Fruit fly (Drosophila melanogaster) whole organism, embryonic: ENCODE measurements around the gene Rpp14b.

Experiments
- CG10267 ChIP-seq: fragments of 200-800 bp; sonication (Bioruptor generic); optimal IDR thresholded peaks from 2 replicates; lab custom pipeline; 2018; ENCODE audit warnings: missing biosample characterization, mild to moderate bottlenecking, missing genetic modification characterization, moderate library complexity
- CG10462 ChIP-seq: fragments of 200-800 bp; sonication (Bioruptor generic); optimal IDR thresholded peaks from 2 replicates; lab custom pipeline; 2016; ENCODE audit warnings: missing biosample characterization, missing genetic modification characterization
- CG10543 ChIP-seq: fragments of 200-800 bp; sonication (Bioruptor generic); optimal IDR thresholded peaks from 3 replicates; lab custom pipeline; 2017; ENCODE audit warnings: missing biosample characterization, mild to moderate bottlenecking, missing genetic modification characterization, moderate library complexity
- CG11695 ChIP-seq: fragments of 200-800 bp; sonication (Bioruptor generic); IDR thresholded peaks from 3 replicates; pipeline ENCODE4 v1.3.6; 2022; ENCODE audit warnings: missing biosample characterization, missing genetic modification characterization
- CG12104 ChIP-seq: fragments of 200-800 bp; sonication (Bioruptor generic); optimal IDR thresholded peaks from 3 replicates; lab custom pipeline; 2016; ENCODE audit warnings: missing biosample characterization, missing genetic modification characterization
- CG14667 ChIP-seq: fragments of 200-800 bp; sonication (Bioruptor generic); IDR thresholded peaks from 2 replicates; pipeline ENCODE4 v1.3.6; 2022; ENCODE audit warnings: missing biosample characterization, missing genetic modification characterization
- CG17912 ChIP-seq: fragments of 200-800 bp; sonication (Bioruptor generic); optimal IDR thresholded peaks from 2 replicates; lab custom pipeline; 2018; ENCODE audit warnings: missing biosample characterization, mild to moderate bottlenecking, missing genetic modification characterization
- CG18476 ChIP-seq: fragments of 200-800 bp; sonication (Bioruptor generic); optimal IDR thresholded peaks from 2 replicates; lab custom pipeline; 2016; ENCODE audit warnings: missing biosample characterization, mild to moderate bottlenecking, missing genetic modification characterization
- CG2889 ChIP-seq: fragments of 200-800 bp; sonication (Bioruptor generic); IDR thresholded peaks from 3 replicates; pipeline ENCODE4 v1.3.6; 2022; ENCODE audit warnings: missing biosample characterization, missing genetic modification characterization
- CG31365 ChIP-seq: fragments of 200-800 bp; sonication (Bioruptor generic); optimal IDR thresholded peaks from 2 replicates; lab custom pipeline; 2018; ENCODE audit warnings: missing biosample characterization, mild to moderate bottlenecking, missing genetic modification characterization
- CG34224 ChIP-seq: fragments of 200-800 bp; sonication (Bioruptor generic); IDR thresholded peaks from 3 replicates; pipeline ENCODE4 v1.3.6; 2022; ENCODE audit warnings: missing biosample characterization, missing genetic modification characterization; ENCODE audit not compliant: partially characterized antibody
- CG34376 ChIP-seq: fragments of 200-800 bp; sonication (Bioruptor generic); optimal IDR thresholded peaks from 2 replicates; lab custom pipeline; 2018; ENCODE audit warnings: missing biosample characterization, mild to moderate bottlenecking, missing genetic modification characterization
- CG7372 ChIP-seq: fragments of 200-800 bp; sonication (Bioruptor generic); IDR thresholded peaks from 2 replicates; pipeline ENCODE4 v1.3.6; 2022; ENCODE audit warnings: missing biosample characterization, missing genetic modification characterization
- CG7745 ChIP-seq: fragments of 200-800 bp; sonication (Bioruptor generic); optimal IDR thresholded peaks from 2 replicates; lab custom pipeline; 2018; ENCODE audit warnings: missing biosample characterization, mild to moderate bottlenecking, missing genetic modification characterization, moderate library complexity
- CG7839 ChIP-seq: fragments of 200-800 bp; sonication (Bioruptor generic); optimal IDR thresholded peaks from 3 replicates; lab custom pipeline; 2018; ENCODE audit warnings: missing biosample characterization, mild to moderate bottlenecking, missing genetic modification characterization, moderate library complexity
- CG8290 ChIP-seq, 3 experiments: fragments of 200-800 bp; sonication (Bioruptor generic); optimal IDR thresholded peaks; 2 replicates each; lab custom pipeline; 2016 to 2019; ENCODE audit warnings: missing biosample characterization in 3 of 3, missing genetic modification characterization in 3 of 3, mild to moderate bottlenecking in 2 of 3, moderate library complexity in 1 of 3
- CG9437 ChIP-seq: fragments of 200-800 bp; sonication (Bioruptor generic); optimal IDR thresholded peaks from 2 replicates; lab custom pipeline; 2018; ENCODE audit warnings: missing biosample characterization, mild to moderate bottlenecking, missing genetic modification characterization
- CrebB ChIP-seq: fragments of 200-800 bp; sonication (Bioruptor generic); optimal IDR thresholded peaks from 3 replicates; lab custom pipeline; 2018; ENCODE audit warnings: missing biosample characterization, mild to moderate bottlenecking, missing genetic modification characterization
- D19A ChIP-seq: fragments of 200-800 bp; optimal IDR thresholded peaks from 3 replicates; lab custom pipeline; 2019; ENCODE audit warnings: missing biosample characterization, mild to moderate bottlenecking, missing genetic modification characterization, moderate library complexity
- Dbx ChIP-seq: fragments of 200-800 bp; sonication (Bioruptor generic); IDR thresholded peaks from 3 replicates; pipeline ENCODE4 v1.3.6; 2022; ENCODE audit warnings: missing biosample characterization, missing genetic modification characterization
- Drgx ChIP-seq: fragments of 200-800 bp; sonication (Bioruptor generic); IDR thresholded peaks from 2 replicates; pipeline ENCODE4 v1.3.6; 2022; ENCODE audit warnings: missing biosample characterization, missing genetic modification characterization
- E2f1 ChIP-seq: fragments of 200-800 bp; sonication (Bioruptor generic); IDR thresholded peaks from 2 replicates; pipeline ENCODE4 v1.3.6; 2022; ENCODE audit warnings: missing biosample characterization, missing genetic modification characterization
- Ets97D ChIP-seq: fragments of 200-800 bp; sonication (Bioruptor generic); optimal IDR thresholded peaks from 3 replicates; lab custom pipeline; 2016; ENCODE audit warnings: missing biosample characterization, missing genetic modification characterization
- H15 ChIP-seq: fragments of 200-800 bp; sonication (Bioruptor generic); IDR thresholded peaks from 3 replicates; pipeline ENCODE4 v1.3.6; 2022; ENCODE audit warnings: missing biosample characterization, missing genetic modification characterization
- Mad ChIP-seq: fragments of 200-800 bp; sonication (Bioruptor generic); optimal IDR thresholded peaks from 2 replicates; lab custom pipeline; 2016; ENCODE audit warnings: missing biosample characterization, missing genetic modification characterization
- Mes4 ChIP-seq: fragments of 200-800 bp; sonication (Bioruptor generic); optimal IDR thresholded peaks from 2 replicates; lab custom pipeline; 2016; ENCODE audit warnings: missing biosample characterization, missing genetic modification characterization
- Myb ChIP-seq: fragments of 200-800 bp; sonication (Bioruptor generic); optimal IDR thresholded peaks from 2 replicates; lab custom pipeline; 2016; ENCODE audit warnings: missing biosample characterization, missing genetic modification characterization
- Nf-YC ChIP-seq: fragments of 200-800 bp; optimal IDR thresholded peaks from 3 replicates; lab custom pipeline; 2019; ENCODE audit warnings: missing biosample characterization, mild to moderate bottlenecking, missing genetic modification characterization, moderate library complexity
- NfI ChIP-seq: fragments of 200-800 bp; sonication (Bioruptor generic); optimal IDR thresholded peaks from 3 replicates; lab custom pipeline; 2018; ENCODE audit warnings: missing biosample characterization, mild to moderate bottlenecking, missing genetic modification characterization, moderate library complexity
- Oli ChIP-seq: fragments of 200-800 bp; sonication (Bioruptor generic); optimal IDR thresholded peaks from 2 replicates; lab custom pipeline; 2018; ENCODE audit warnings: missing biosample characterization, mild to moderate bottlenecking, missing genetic modification characterization, moderate library complexity
- Sox100B ChIP-seq: fragments of 200-800 bp; sonication (Bioruptor generic); optimal IDR thresholded peaks from 3 replicates; lab custom pipeline; 2018; ENCODE audit warnings: missing biosample characterization, mild to moderate bottlenecking, missing genetic modification characterization
- Ssrp ChIP-seq: fragments of 200-800 bp; sonication (Bioruptor generic); optimal IDR thresholded peaks from 2 replicates; lab custom pipeline; 2018; ENCODE audit warnings: missing biosample characterization, mild to moderate bottlenecking, missing genetic modification characterization, moderate library complexity
- Trl ChIP-seq, 3 experiments: fragments of >200 bp in 2 of 3; fragments of 200-800 bp in 1 of 3; sonication (Bioruptor generic) in 1 of 3; optimal IDR thresholded peaks; 2 replicates in 1 of 3; 3 replicates in 2 of 3; lab custom pipeline; 2016 to 2017; ENCODE audit warnings: missing biosample characterization in 1 of 3, missing genetic modification characterization in 1 of 3
- aop ChIP-seq: fragments of 200-800 bp; sonication (Bioruptor generic); IDR thresholded peaks from 2 replicates; pipeline ENCODE4 v1.3.6; 2022; ENCODE audit warnings: missing biosample characterization, missing genetic modification characterization
- ci ChIP-seq: fragments of 200-800 bp; sonication (Bioruptor generic); IDR thresholded peaks from 3 replicates; pipeline ENCODE4 v1.3.6; 2022; ENCODE audit warnings: missing biosample characterization, missing genetic modification characterization
- corto ChIP-seq: fragments of 200-800 bp; sonication (Bioruptor generic); optimal IDR thresholded peaks from 2 replicates; lab custom pipeline; 2016; ENCODE audit warnings: missing biosample characterization, mild to moderate bottlenecking, missing genetic modification characterization, moderate library complexity
- dmrt99B ChIP-seq: fragments of 200-800 bp; sonication (Bioruptor generic); optimal IDR thresholded peaks from 2 replicates; lab custom pipeline; 2018; ENCODE audit warnings: missing biosample characterization, mild to moderate bottlenecking, missing genetic modification characterization, moderate library complexity
- fd102C ChIP-seq: fragments of 200-800 bp; sonication (Bioruptor generic); optimal IDR thresholded peaks from 2 replicates; lab custom pipeline; 2018; ENCODE audit warnings: missing biosample characterization, mild to moderate bottlenecking, missing genetic modification characterization, moderate library complexity
- fru ChIP-seq: fragments of >200 bp; optimal IDR thresholded peaks from 2 replicates; lab custom pipeline; 2017
- h ChIP-seq: fragments of >200 bp; optimal IDR thresholded peaks from 2 replicates; lab custom pipeline; 2017
- hkb ChIP-seq, 2 experiments: fragments of 200-800 bp in 1 of 2; fragments of >200 bp in 1 of 2; sonication (Bioruptor generic) in 1 of 2; IDR thresholded peaks in 1 of 2; optimal IDR thresholded peaks in 1 of 2; 2 replicates each; pipeline versions ENCODE4 v1.3.6 to Lab custom; 2017 to 2022; ENCODE audit warnings: missing biosample characterization in 1 of 2, missing genetic modification characterization in 1 of 2
- oc ChIP-seq: fragments of 200-800 bp; sonication (Bioruptor generic); optimal IDR thresholded peaks from 2 replicates; lab custom pipeline; 2018; ENCODE audit warnings: missing biosample characterization, mild to moderate bottlenecking, missing genetic modification characterization, moderate library complexity
- odd ChIP-seq: fragments of 200-800 bp; sonication (Bioruptor generic); optimal IDR thresholded peaks from 2 replicates; lab custom pipeline; 2017; ENCODE audit warnings: missing biosample characterization, mild to moderate bottlenecking, missing genetic modification characterization
- peb ChIP-seq: fragments of 200-800 bp; sonication (Bioruptor generic); IDR thresholded peaks from 2 replicates; pipeline ENCODE4 v1.3.6; 2022; ENCODE audit warnings: missing biosample characterization, missing genetic modification characterization
- salm ChIP-seq: fragments of 200-800 bp; sonication (Bioruptor generic); optimal IDR thresholded peaks from 2 replicates; lab custom pipeline; 2018; ENCODE audit warnings: missing biosample characterization, mild to moderate bottlenecking, missing genetic modification characterization
- sim ChIP-seq: fragments of 200-800 bp; sonication (Bioruptor generic); IDR thresholded peaks from 2 replicates; pipeline ENCODE4 v1.3.6; 2022; ENCODE audit warnings: missing biosample characterization, missing genetic modification characterization
- so ChIP-seq: fragments of 200-800 bp; sonication (Bioruptor generic); IDR thresholded peaks from 3 replicates; pipeline ENCODE4 v1.3.6; 2022; ENCODE audit warnings: missing biosample characterization, missing genetic modification characterization
- stwl ChIP-seq: fragments of 200-800 bp; sonication (Bioruptor generic); optimal IDR thresholded peaks from 3 replicates; lab custom pipeline; 2018; ENCODE audit warnings: missing biosample characterization, mild to moderate bottlenecking, missing genetic modification characterization, moderate library complexity
- vnd ChIP-seq: fragments of 200-800 bp; sonication (Bioruptor generic); IDR thresholded peaks from 3 replicates; pipeline ENCODE4 v1.3.6; 2022; ENCODE audit warnings: missing biosample characterization, missing genetic modification characterization; ENCODE audit not compliant: partially characterized antibody
- zen2 ChIP-seq: fragments of 200-800 bp; sonication (Bioruptor generic); IDR thresholded peaks from 3 replicates; pipeline ENCODE4 v1.3.6; 2022; ENCODE audit warnings: missing biosample characterization, missing genetic modification characterization; ENCODE audit not compliant: partially characterized antibody

Gene Rpp14b

dm6 chr3R:30061154-30061482, 5.4 kb downstream of the Rpp14b start (continued):
- no peak for TF ChIP-seq hkb (optimal IDR thresholded peaks at IDR 0.05; lab: Kevin White, UChicago)
- TF ChIP-seq hkb (GFP tag; IDR thresholded peaks at IDR 0.05; lab: Robert Waterston, UW), result peak; percentile 96
- peak; percentile 91 for TF ChIP-seq Sox100B (GFP tag; lab: Kevin White, UChicago)
- peak; percentile 97 for TF ChIP-seq ci (GFP tag; lab: Robert Waterston, UW)
- TF ChIP-seq CG34376 (GFP tag; lab: Kevin White, UChicago), result peak; percentile 37
- peak; percentile 60 for TF ChIP-seq Myb (GFP tag; lab: Kevin White, UChicago)
- no peak for TF ChIP-seq fd102C (GFP tag; lab: Kevin White, UChicago)
- TF ChIP-seq Dbx (GFP tag; lab: Robert Waterston, UW), result peak; percentile 64; the same call in 1 of the 3 replicates
- TF ChIP-seq vnd, result no peak
- TF ChIP-seq CG10543 (GFP tag; lab: Kevin White, UChicago), result peak; percentile 59
- TF ChIP-seq Nf-YC (tag; lab: Kevin White, UChicago), result peak; percentile 67
- TF ChIP-seq Trl (optimal IDR thresholded peaks at IDR 0.05; lab: Kevin White, UChicago), result peak in 1 of 2 experiments; percentile 1
- peak; percentile 92 for TF ChIP-seq Trl (GFP tag; optimal IDR thresholded peaks at IDR 0.05; lab: Kevin White, UChicago)
- peak; percentile 46 for TF ChIP-seq CG9437 (GFP tag; lab: Kevin White, UChicago)
- TF ChIP-seq corto (GFP tag; lab: Kevin White, UChicago), result peak; percentile 55
- TF ChIP-seq stwl (tag; lab: Kevin White, UChicago), result peak; percentile 20
- peak; percentile 72 for TF ChIP-seq Ssrp (tag; lab: Kevin White, UChicago)
- peak; percentile 95 for TF ChIP-seq dmrt99B (tag; lab: Kevin White, UChicago)
- peak; percentile 85 for TF ChIP-seq CG8290 (GFP tag; optimal IDR thresholded peaks at IDR 0.05; lab: Kevin White, UChicago)
- TF ChIP-seq CG8290 (tag; optimal IDR thresholded peaks at IDR 0.05; lab: Kevin White, UChicago), result peak in 1 of 2 experiments; percentile 77
- peak; percentile 72; the same call in 1 of the 2 replicates for TF ChIP-seq sim (GFP tag; lab: Robert Waterston, UW)
- peak; percentile 2 for TF ChIP-seq odd (GFP tag; lab: Kevin White, UChicago)
- TF ChIP-seq CG10267 (tag; lab: Kevin White, UChicago), result peak; percentile 87
- TF ChIP-seq so (GFP tag; lab: Robert Waterston, UW), result peak; percentile 93
- TF ChIP-seq salm (tag; lab: Kevin White, UChicago), result peak; percentile 79
- peak; percentile 52 for TF ChIP-seq NfI (GFP tag; lab: Kevin White, UChicago)
- TF ChIP-seq Drgx (GFP tag; lab: Robert Waterston, UW), result peak; percentile 91
- TF ChIP-seq CG17912 (GFP tag; lab: Kevin White, UChicago), result no peak
- peak; percentile 50 for TF ChIP-seq Mad (GFP tag; lab: Kevin White, UChicago)
- TF ChIP-seq h (lab: Kevin White, UChicago), result no peak
- peak; percentile 90 for TF ChIP-seq D19A
- peak; percentile 92 for TF ChIP-seq E2f1 (GFP tag; lab: Robert Waterston, UW)
- TF ChIP-seq Ets97D (GFP tag; lab: Kevin White, UChicago), result peak; percentile 69
- peak; percentile 73 for TF ChIP-seq aop (GFP tag; lab: Robert Waterston, UW)
- TF ChIP-seq zen2, result no peak
- TF ChIP-seq CG2889 (GFP tag; lab: Robert Waterston, UW), result peak; percentile 79; the same call in 2 of the 3 replicates
- no peak for TF ChIP-seq CG34224 (GFP tag; lab: Robert Waterston, UW)
- no peak for TF ChIP-seq CG7745 (tag; lab: Kevin White, UChicago)
- peak; percentile 89 for TF ChIP-seq H15 (GFP tag; lab: Robert Waterston, UW)
- peak; percentile 63 for TF ChIP-seq CG31365 (tag; lab: Kevin White, UChicago)
- peak; percentile 76 for TF ChIP-seq CG7372 (GFP tag; lab: Robert Waterston, UW)
- TF ChIP-seq fru, result no peak
- peak; percentile 64 for TF ChIP-seq Mes4 (GFP tag; lab: Kevin White, UChicago)
- no peak for TF ChIP-seq CrebB
- TF ChIP-seq oc (tag; lab: Kevin White, UChicago), result peak; percentile 83
- TF ChIP-seq peb (GFP tag; lab: Robert Waterston, UW), result peak; percentile 87
- TF ChIP-seq CG14667, result peak; percentile 88
- TF ChIP-seq Oli, result peak; percentile 73
- TF ChIP-seq CG11695 (GFP tag; lab: Robert Waterston, UW), result peak; percentile 86
- TF ChIP-seq CG10462 (GFP tag; lab: Kevin White, UChicago), result peak; percentile 60
- TF ChIP-seq CG18476 (GFP tag; lab: Kevin White, UChicago), result peak; percentile 90
- peak; percentile 81 for TF ChIP-seq CG12104
- TF ChIP-seq CG7839 (tag; lab: Kevin White, UChicago), result peak; percentile 89
